Worm (Caenorhabditis elegans): ENCODE results near the gene C23G10.5.

The C23G10.5 gene

DNA sequence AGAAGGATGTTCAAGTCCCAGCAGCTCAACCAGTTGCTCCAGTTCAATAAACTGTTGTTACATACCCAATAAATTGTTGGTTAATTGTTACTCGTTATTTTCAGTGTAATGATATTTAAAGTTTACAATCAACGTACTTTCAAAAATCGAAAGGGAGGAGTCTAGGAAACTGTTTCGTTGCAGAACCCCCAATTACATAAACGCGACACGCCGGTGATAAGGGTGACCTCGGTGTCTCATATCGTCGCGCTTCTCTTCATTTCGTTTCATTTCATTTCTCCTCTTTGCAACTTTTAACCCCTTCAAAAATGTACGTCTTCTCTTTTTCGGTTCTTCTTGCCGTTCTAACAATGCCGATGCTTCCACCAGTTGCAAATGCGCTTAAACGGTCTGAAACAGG, 17.0 kb downstream of the C23G10.5 start, which contains the start of gene C23G10.2:
Gene C23G10.2 (plus strand): TSS at position 184 of the 400 bp plus-strand sequence.
- TF ChIP-seq nhr-76 (tag; optimal IDR thresholded peaks at IDR 0.05), result no peak
- no peak for TF ChIP-seq daf-8 (GFP tag; IDR thresholded peaks at IDR 0.05)
- TF ChIP-seq aha-1 (tag), result no peak
- no peak for TF ChIP-seq nhr-11 (tag; optimal IDR thresholded peaks at IDR 0.05)
- no peak for TF ChIP-seq nhr-6 (tag; optimal IDR thresholded peaks at IDR 0.05)
- no peak for TF ChIP-seq egl-27 (tag; optimal IDR thresholded peaks at IDR 0.05)
- TF ChIP-seq cey-2 (tag; optimal IDR thresholded peaks at IDR 0.05; ENCODE audit: borderline replicate concordance, insufficient read depth), result no peak
- no peak for TF ChIP-seq fos-1 (tag; optimal IDR thresholded peaks at IDR 0.05)
- no peak for TF ChIP-seq zip-11 (GFP tag; IDR thresholded peaks at IDR 0.05)
- TF ChIP-seq fkh-10 (GFP tag; optimal IDR thresholded peaks at IDR 0.05), result no peak
- no peak for TF ChIP-seq zfp-3 (GFP tag; conservative IDR thresholded peaks at IDR 0.05)
- TF ChIP-seq mes-2 (tag; optimal IDR thresholded peaks at IDR 0.05; ENCODE audit: poor library complexity, severe bottlenecking), result peak; percentile 24
- no peak for TF ChIP-seq mep-1 (tag; optimal IDR thresholded peaks at IDR 0.05)
- no peak for TF ChIP-seq lsy-2 (tag; optimal IDR thresholded peaks at IDR 0.05)
- no peak for TF ChIP-seq T20F7.1 (GFP tag; optimal IDR thresholded peaks at IDR 0.05)
- 0 out of 2 replicates have a peak, but pooled peaks have one; percentile 13 for TF ChIP-seq nhr-41 (GFP tag; IDR thresholded peaks at IDR 0.05)
- TF ChIP-seq lin-1 (GFP tag; IDR thresholded peaks at IDR 0.05), result no peak
- TF ChIP-seq dmd-6 (GFP tag; IDR thresholded peaks at IDR 0.05), result no peak
- TF ChIP-seq nhr-237 (tag; optimal IDR thresholded peaks at IDR 0.05), result no peak
- TF ChIP-seq dmd-8 (GFP tag; IDR thresholded peaks at IDR 0.05), result no peak
- no peak for TF ChIP-seq tag-97 (GFP tag; IDR thresholded peaks at IDR 0.05)
- no peak for TF ChIP-seq pqm-1 (tag; optimal IDR thresholded peaks at IDR 0.05)
- TF ChIP-seq duxl-1 (tag; optimal IDR thresholded peaks at IDR 0.05; ENCODE audit: poor library complexity), result no peak
- TF ChIP-seq aly-2 (tag; optimal IDR thresholded peaks at IDR 0.05), result no peak
- TF ChIP-seq ama-1 (optimal IDR thresholded peaks at IDR 0.05), result peak; percentile 78
- no peak for TF ChIP-seq hmg-1.1 (GFP tag; IDR thresholded peaks at IDR 0.05)
- TF ChIP-seq ZK546.5 (tag; optimal IDR thresholded peaks at IDR 0.05), result no peak
- TF ChIP-seq F49E8.2 (tag; optimal IDR thresholded peaks at IDR 0.05; ENCODE audit: borderline replicate concordance), result peak; percentile 43
- 0 out of 2 replicates have a peak, but pooled peaks have one; percentile 7 for TF ChIP-seq F44E2.7 (GFP tag; IDR thresholded peaks at IDR 0.05)
- 0 out of 2 replicates have a peak, but pooled peaks have one; percentile 25 for TF ChIP-seq Y75B8A.6 (GFP tag; IDR thresholded peaks at IDR 0.05)
- TF ChIP-seq nhr-28 (tag; optimal IDR thresholded peaks at IDR 0.05), result peak; percentile 20
- TF ChIP-seq ztf-11 (tag; optimal IDR thresholded peaks at IDR 0.05), result no peak
- TF ChIP-seq ces-1 (GFP tag; optimal IDR thresholded peaks at IDR 0.05), result no peak
- 0 out of 2 replicates have a peak, but pooled peaks have one; percentile 16 for TF ChIP-seq arid-1 (GFP tag; conservative IDR thresholded peaks at IDR 0.05)
- TF ChIP-seq unc-130 (GFP tag; optimal IDR thresholded peaks at IDR 0.05), result no peak
- TF ChIP-seq unc-62 (GFP tag; optimal IDR thresholded peaks at IDR 0.05 in 1 of 2), result no peak
- no peak for TF ChIP-seq unc-62 (tag; optimal IDR thresholded peaks at IDR 0.05)
- TF ChIP-seq egl-43 (GFP tag; IDR thresholded peaks at IDR 0.05), result 0 out of 2 replicates have a peak, but pooled peaks have one; percentile 42
- TF ChIP-seq pha-4 (GFP tag; IDR thresholded peaks at IDR 0.05), result no peak; the same call in 1 of the 2 replicates
- TF ChIP-seq pha-4 (tag; optimal IDR thresholded peaks at IDR 0.05), result no peak
- no peak for TF ChIP-seq daf-16 (GFP tag; optimal IDR thresholded peaks at IDR 0.05)
- TF ChIP-seq daf-16 (tag; optimal IDR thresholded peaks at IDR 0.05), result no peak
- no peak for TF ChIP-seq F10B5.3 (tag; optimal IDR thresholded peaks at IDR 0.05)
- peak; percentile 4; the same call in 1 of the 2 replicates for TF ChIP-seq vab-7 (GFP tag; IDR thresholded peaks at IDR 0.05)
- TF ChIP-seq R02D3.7 (tag; optimal IDR thresholded peaks at IDR 0.05), result no peak
- no peak for TF ChIP-seq spr-1 (tag; optimal IDR thresholded peaks at IDR 0.05)
- TF ChIP-seq hlh-11 (tag; optimal IDR thresholded peaks at IDR 0.05), result no peak
- TF ChIP-seq spr-3 (GFP tag; optimal IDR thresholded peaks at IDR 0.05), result no peak
- TF ChIP-seq madf-9 (GFP tag; conservative IDR thresholded peaks at IDR 0.05), result no peak
- TF ChIP-seq lin-39 (tag; optimal IDR thresholded peaks at IDR 0.05), result no peak
- TF ChIP-seq ztf-7 (tag; optimal IDR thresholded peaks at IDR 0.05), result no peak
- TF ChIP-seq daf-19 (GFP tag; conservative IDR thresholded peaks at IDR 0.05), result no peak
- no peak for TF ChIP-seq lin-15B (tag; optimal IDR thresholded peaks at IDR 0.05)

All from whole organism, L4 larva.